Worm (Caenorhabditis elegans) whole organism, L1 larva: ENCODE results near the gene fbxa-95.

ENCODE experiments used
- F16B12.6 ChIP-seq: fragments of 150-350 bp; optimal IDR thresholded peaks from 2 replicates; lab custom pipeline; 2014; ENCODE audit warnings: missing biosample characterization, missing genetic modification characterization
- aly-2 ChIP-seq: fragments of 150-350 bp; optimal IDR thresholded peaks from 2 replicates; lab custom pipeline; 2014; ENCODE audit warnings: missing biosample characterization, missing genetic modification characterization
- ama-1 ChIP-seq: fragments of 150-350 bp; optimal IDR thresholded peaks from 2 replicates; lab custom pipeline; 2014
- blmp-1 ChIP-seq: fragments of 150-350 bp; optimal IDR thresholded peaks from 2 replicates; lab custom pipeline; 2014; ENCODE audit warnings: missing biosample characterization, missing genetic modification characterization
- ceh-82 ChIP-seq, 3 experiments: fragments of 150-350 bp in 1 of 3; sonication (generic microtip) in 2 of 3; optimal IDR thresholded peaks; 2 replicates each; lab custom pipeline; 2014 to 2017; ENCODE audit warnings: missing biosample characterization in 3 of 3, missing genetic modification characterization in 3 of 3
- ces-1 ChIP-seq: fragments of 150-350 bp; optimal IDR thresholded peaks from 2 replicates; lab custom pipeline; 2014; ENCODE audit warnings: missing biosample characterization, missing genetic modification reagents, missing genetic modification characterization
- dpl-1 ChIP-seq, 3 experiments: fragments of 150-350 bp in 2 of 3; sonication (generic microtip) in 1 of 3; optimal IDR thresholded peaks; 2 replicates each; lab custom pipeline; 2014 to 2017; ENCODE audit warnings: missing biosample characterization in 3 of 3, missing genetic modification characterization in 3 of 3, missing genetic modification reagents in 3 of 3
- efl-1 ChIP-seq, 4 experiments: fragments of 150-350 bp; optimal IDR thresholded peaks in 3 of 4; peaks in 1 of 4; 1 replicate in 1 of 4; 2 replicates in 3 of 4; lab custom pipeline; 2014; ENCODE audit warnings: missing biosample characterization in 2 of 4, missing genetic modification characterization in 2 of 4, missing genetic modification reagents in 2 of 4
- efl-3 ChIP-seq: fragments of 200-800 bp; sonication (Bioruptor generic); optimal IDR thresholded peaks from 2 replicates; lab custom pipeline; 2018; ENCODE audit warnings: mild to moderate bottlenecking, missing genetic modification characterization, missing compliant biosample characterization
- egl-13 ChIP-seq: sonication (generic microtip); optimal IDR thresholded peaks from 2 replicates; lab custom pipeline; 2016; ENCODE audit warnings: missing genotype, missing genetic modification reagents, missing genetic modification characterization, missing compliant biosample characterization
- elt-3 ChIP-seq, 6 experiments: fragments of 150-350 bp in 1 of 6; sonication (generic microtip); optimal IDR thresholded peaks; 2 replicates each; lab custom pipeline; 2017 to 2018; ENCODE audit warnings: missing biosample characterization in 6 of 6, missing genetic modification characterization in 6 of 6, inconsistent platforms in 1 of 6
- fkh-4 ChIP-seq: sonication (generic microtip); optimal IDR thresholded peaks from 2 replicates; lab custom pipeline; 2016; ENCODE audit warnings: missing compliant biosample characterization, missing genetic modification characterization, borderline replicate concordance
- fkh-8 ChIP-seq: sonication (generic microtip); optimal IDR thresholded peaks from 2 replicates; lab custom pipeline; 2016; ENCODE audit warnings: mild to moderate bottlenecking, missing genetic modification characterization, missing compliant biosample characterization
- fos-1 ChIP-seq: fragments of 150-350 bp; optimal IDR thresholded peaks from 2 replicates; lab custom pipeline; 2014; ENCODE audit warnings: missing biosample characterization, missing genetic modification characterization
- grh-1 ChIP-seq: fragments of 200-800 bp; sonication (Bioruptor generic); IDR thresholded peaks from 2 replicates; pipeline ENCODE4 v1.3.6; 2022; ENCODE audit warnings: missing genetic modification reagents, missing genetic modification characterization, missing compliant biosample characterization
- hpl-2 ChIP-seq: fragments of 150-350 bp; optimal IDR thresholded peaks from 2 replicates; lab custom pipeline; 2014; ENCODE audit warnings: missing biosample characterization, missing genetic modification reagents, missing genetic modification characterization
- irx-1 ChIP-seq: sonication (generic microtip); optimal IDR thresholded peaks from 2 replicates; lab custom pipeline; 2016; ENCODE audit warnings: missing genetic modification characterization, missing compliant biosample characterization
- lin-14 ChIP-seq: fragments of 200-800 bp; sonication (Bioruptor generic); optimal IDR thresholded peaks from 2 replicates; lab custom pipeline; 2018; ENCODE audit warnings: mild to moderate bottlenecking, missing genetic modification characterization, moderate library complexity, missing compliant biosample characterization
- lin-15B ChIP-seq: fragments of 150-350 bp; sonication (generic microtip); optimal IDR thresholded peaks from 3 replicates; lab custom pipeline; 2014; ENCODE audit warnings: missing biosample characterization, missing genetic modification characterization
- lin-35 ChIP-seq, 2 experiments: fragments of 150-350 bp; optimal IDR thresholded peaks; 2 replicates each; lab custom pipeline; 2014; ENCODE audit warnings: missing biosample characterization in 2 of 2, missing genetic modification characterization in 2 of 2, missing genetic modification reagents in 2 of 2
- lsy-2 ChIP-seq, 2 experiments: fragments of 150-350 bp; optimal IDR thresholded peaks; 2 replicates each; lab custom pipeline; 2014; ENCODE audit warnings: missing biosample characterization in 2 of 2, missing genetic modification characterization in 2 of 2
- mab-9 ChIP-seq: fragments of 200-800 bp; sonication (Bioruptor generic); IDR thresholded peaks from 2 replicates; pipeline ENCODE4 v1.3.6; 2022; ENCODE audit warnings: missing genetic modification reagents, missing genetic modification characterization, missing compliant biosample characterization
- mef-2 ChIP-seq: fragments of 150-350 bp; optimal IDR thresholded peaks from 2 replicates; lab custom pipeline; 2014; ENCODE audit warnings: missing biosample characterization, missing genetic modification characterization
- mep-1 ChIP-seq: fragments of 150-350 bp; optimal IDR thresholded peaks from 2 replicates; lab custom pipeline; 2014; ENCODE audit warnings: missing biosample characterization, missing genetic modification characterization
- nhr-12 ChIP-seq: sonication (generic microtip); optimal IDR thresholded peaks from 2 replicates; lab custom pipeline; 2017; ENCODE audit warnings: missing biosample characterization, missing genetic modification characterization
- nhr-20 ChIP-seq: sonication (generic microtip); optimal IDR thresholded peaks from 2 replicates; lab custom pipeline; 2016; ENCODE audit warnings: mild to moderate bottlenecking, missing genetic modification characterization, missing compliant biosample characterization
- nhr-237 ChIP-seq: fragments of 150-350 bp; optimal IDR thresholded peaks from 2 replicates; lab custom pipeline; 2014; ENCODE audit warnings: missing biosample characterization, missing genetic modification characterization
- nhr-28 ChIP-seq: fragments of 150-350 bp; optimal IDR thresholded peaks from 2 replicates; lab custom pipeline; 2014; ENCODE audit warnings: missing biosample characterization, missing genetic modification characterization
- nhr-47 ChIP-seq: sonication (generic microtip); optimal IDR thresholded peaks from 2 replicates; lab custom pipeline; 2016; ENCODE audit warnings: mild to moderate bottlenecking, missing genetic modification characterization, moderate library complexity, missing compliant biosample characterization
- nhr-71 ChIP-seq: sonication (generic microtip); optimal IDR thresholded peaks from 2 replicates; lab custom pipeline; 2016; ENCODE audit warnings: mild to moderate bottlenecking, missing genetic modification characterization, moderate library complexity, missing compliant biosample characterization
- nhr-76 ChIP-seq: sonication (generic microtip); optimal IDR thresholded peaks from 2 replicates; lab custom pipeline; 2017; ENCODE audit warnings: missing biosample characterization, missing genetic modification characterization
- nhr-77 ChIP-seq: fragments of 150-350 bp; optimal IDR thresholded peaks from 2 replicates; lab custom pipeline; 2014; ENCODE audit warnings: missing biosample characterization, missing genetic modification characterization
- nhr-84 ChIP-seq: sonication (generic microtip); optimal IDR thresholded peaks from 2 replicates; lab custom pipeline; 2017; ENCODE audit warnings: missing biosample characterization, missing genetic modification characterization
- nhr-85 ChIP-seq: sonication (generic microtip); peaks from one replicate; lab custom pipeline; 2016; ENCODE audit warnings: missing genetic modification characterization, inconsistent platforms, missing compliant biosample characterization
- nhr-90 ChIP-seq: sonication (generic microtip); optimal IDR thresholded peaks from 2 replicates; lab custom pipeline; 2016; ENCODE audit warnings: mild to moderate bottlenecking, missing genetic modification characterization, missing compliant biosample characterization; ENCODE audit not compliant: poor library complexity
- pag-3 ChIP-seq: sonication (generic microtip); optimal IDR thresholded peaks from 2 replicates; lab custom pipeline; 2017; ENCODE audit warnings: missing genetic modification characterization, mild to moderate bottlenecking, missing compliant biosample characterization, antibody characterized with exemption, borderline replicate concordance; ENCODE audit not compliant: insufficient read depth
- pqm-1 ChIP-seq: sonication (generic microtip); optimal IDR thresholded peaks from 3 replicates; lab custom pipeline; 2017; ENCODE audit warnings: missing biosample characterization, missing genetic modification characterization
- skn-1 ChIP-seq: fragments of 150-350 bp; optimal IDR thresholded peaks from 2 replicates; lab custom pipeline; 2014; ENCODE audit warnings: missing biosample characterization, missing genetic modification characterization
- snpc-4 ChIP-seq: fragments of 150-350 bp; optimal IDR thresholded peaks from 2 replicates; lab custom pipeline; 2014; ENCODE audit warnings: missing biosample characterization, missing genetic modification characterization
- snu-23 ChIP-seq: sonication (generic microtip); optimal IDR thresholded peaks from 2 replicates; lab custom pipeline; 2016; ENCODE audit warnings: missing genetic modification characterization, missing compliant biosample characterization
- sptf-1 ChIP-seq: fragments of 150-350 bp; optimal IDR thresholded peaks from 2 replicates; lab custom pipeline; 2014; ENCODE audit warnings: missing biosample characterization, missing genetic modification characterization
- sup-37 ChIP-seq: fragments of 200-800 bp; sonication (Bioruptor generic); optimal IDR thresholded peaks from 2 replicates; lab custom pipeline; 2018; ENCODE audit warnings: mild to moderate bottlenecking, missing genetic modification characterization, missing compliant biosample characterization
- unc-30 ChIP-seq: sonication (generic microtip); optimal IDR thresholded peaks from 2 replicates; lab custom pipeline; 2017; ENCODE audit warnings: missing biosample characterization, missing genetic modification characterization
- unc-62 ChIP-seq: fragments of 150-350 bp; optimal IDR thresholded peaks from 2 replicates; lab custom pipeline; 2014; ENCODE audit warnings: missing biosample characterization, missing genetic modification reagents, missing genetic modification characterization
- unc-86 ChIP-seq: sonication (generic microtip); optimal IDR thresholded peaks from 2 replicates; lab custom pipeline; 2016; ENCODE audit warnings: missing genetic modification characterization, missing compliant biosample characterization
- unc-98 ChIP-seq: fragments of 200-800 bp; sonication (Bioruptor generic); IDR thresholded peaks from 2 replicates; pipeline ENCODE4 v1.3.6; 2022; ENCODE audit warnings: missing genetic modification characterization, missing compliant biosample characterization
- vab-15 ChIP-seq: sonication (generic microtip); optimal IDR thresholded peaks from 2 replicates; lab custom pipeline; 2017; ENCODE audit warnings: missing genotype, mild to moderate bottlenecking, missing genetic modification characterization, missing compliant biosample characterization
- zip-4 ChIP-seq: fragments of 200-800 bp; sonication (Bioruptor generic); optimal IDR thresholded peaks from 2 replicates; lab custom pipeline; 2018; ENCODE audit warnings: mild to moderate bottlenecking, missing genetic modification characterization, moderate library complexity, missing compliant biosample characterization
- ztf-4 ChIP-seq: fragments of 150-350 bp; optimal IDR thresholded peaks from 2 replicates; lab custom pipeline; 2014; ENCODE audit warnings: missing biosample characterization, missing genetic modification characterization

fbxa-95 gene

DNA sequence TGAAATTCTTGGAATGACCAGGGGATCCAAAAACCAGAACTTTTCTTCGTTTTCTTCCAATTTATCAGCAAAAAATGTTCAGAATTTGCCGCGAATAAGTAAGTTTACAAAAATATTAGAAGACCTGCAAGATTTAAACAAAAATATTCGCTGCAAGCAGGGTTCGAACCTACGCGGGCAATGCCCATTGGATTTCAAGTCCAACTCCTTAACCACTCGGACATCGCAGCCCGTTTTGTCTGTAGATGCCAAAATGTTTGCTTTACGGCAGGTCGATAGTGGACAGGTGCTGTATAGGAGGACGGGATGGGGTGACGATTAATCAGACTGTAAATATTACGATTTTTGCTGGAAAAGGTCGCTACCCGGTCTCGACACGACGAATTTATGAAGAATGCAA, 23.5 kb upstream of the fbxa-95 start:
- TF ChIP-seq nhr-90 (tag; lab: Kevin White, UChicago) (peak; percentile 15), lin-35 (GFP tag; optimal IDR thresholded peaks at IDR 0.05; lab: Kevin White, UChicago) (peak in 1 of 2 experiments; percentile 17), fos-1 (tag; lab: Kevin White, UChicago) (no peak), efl-1 (optimal IDR thresholded peaks at IDR 0.05; lab: Kevin White, UChicago) (no peak), efl-1 (GFP tag; optimal IDR thresholded peaks at IDR 0.05 in 1 of 2; lab: Kevin White, UChicago) (peak in 1 of 2 experiments; percentile 88)

DNA sequence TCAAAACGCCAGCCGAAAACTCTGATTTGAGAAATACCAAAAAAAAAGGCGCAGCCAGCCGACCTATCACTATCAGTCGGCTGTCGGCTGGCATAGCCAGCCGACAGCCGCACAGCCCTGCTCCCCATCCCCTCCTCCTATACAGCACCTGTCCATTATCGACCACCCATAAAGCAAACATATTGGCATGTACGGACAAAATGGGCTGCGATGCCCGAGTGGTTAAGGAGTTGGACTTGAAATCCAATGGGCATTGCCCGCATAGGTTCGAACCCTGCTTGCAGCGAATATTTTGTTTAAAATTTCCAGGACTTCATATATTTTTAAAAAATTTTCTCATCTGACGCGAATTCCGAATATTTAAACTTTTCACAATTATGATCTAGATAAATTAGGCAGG, 20.9 kb upstream of the fbxa-95 start:
- TF ChIP-seq fkh-8 (tag; lab: Kevin White, UChicago), result no peak
- no peak for TF ChIP-seq nhr-28
- TF ChIP-seq, all 84 proteins: peak for 0

DNA sequence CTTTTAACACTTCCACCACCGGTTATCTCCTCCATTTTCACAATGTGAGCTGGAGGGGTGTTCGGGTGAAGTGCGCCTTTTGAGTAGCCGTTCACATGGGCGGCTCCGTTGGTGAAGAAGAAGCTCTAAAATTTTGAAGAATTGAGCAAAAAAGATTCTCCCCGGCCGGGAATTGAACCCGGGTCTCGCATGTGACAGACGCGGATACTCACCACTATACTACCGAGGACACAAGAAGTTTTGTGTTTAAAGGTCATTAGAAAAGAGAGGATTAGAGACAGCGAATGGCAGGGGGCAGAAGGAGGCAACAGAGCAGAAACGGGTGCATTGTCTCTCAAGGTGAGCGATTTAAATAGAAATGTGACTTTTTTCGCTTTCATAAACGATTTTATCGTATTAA, 19.6 kb upstream of the fbxa-95 start:
- TF ChIP-seq ceh-82 (tag; optimal IDR thresholded peaks at IDR 0.05; lab: Kevin White, UChicago), result peak in 2 of 3 experiments; percentile 13 to 74
- TF ChIP-seq snpc-4, result peak; percentile 7
- TF ChIP-seq hpl-2 (GFP tag; lab: Kevin White, UChicago), result no peak
- TF ChIP-seq grh-1 (GFP tag; lab: Robert Waterston, UW), result no peak
- peak; percentile 8 for TF ChIP-seq irx-1 (tag; lab: Kevin White, UChicago)
- no peak for TF ChIP-seq pqm-1 (tag; lab: Kevin White, UChicago)
- peak; percentile 44 for TF ChIP-seq nhr-20 (tag; lab: Kevin White, UChicago)
- TF ChIP-seq mef-2 (tag; lab: Kevin White, UChicago), result no peak
- TF ChIP-seq ztf-4 (tag; lab: Kevin White, UChicago), result no peak
- no peak for TF ChIP-seq nhr-84 (tag; lab: Kevin White, UChicago)
- TF ChIP-seq ama-1 (lab: Kevin White, UChicago), result no peak
- no peak for TF ChIP-seq fos-1 (tag; lab: Kevin White, UChicago)
- TF ChIP-seq sup-37 (GFP tag; lab: Kevin White, UChicago), result no peak
- TF ChIP-seq dpl-1 (GFP tag; optimal IDR thresholded peaks at IDR 0.05; lab: Kevin White, UChicago), result peak in 2 of 3 experiments; percentile 5 to 37
- TF ChIP-seq aly-2 (tag; lab: Kevin White, UChicago), result no peak
- TF ChIP-seq lin-15B (tag; lab: Kevin White, UChicago), result no peak
- TF ChIP-seq vab-15, result no peak
- TF ChIP-seq nhr-76 (tag; lab: Kevin White, UChicago), result no peak
- TF ChIP-seq unc-98 (GFP tag; lab: Robert Waterston, UW), result peak; percentile 33; the same call in 1 of the 2 replicates
- TF ChIP-seq unc-62 (GFP tag; lab: Kevin White, UChicago), result no peak
- peak; percentile 33 to 53 for TF ChIP-seq efl-1 (optimal IDR thresholded peaks at IDR 0.05; lab: Kevin White, UChicago)
- TF ChIP-seq efl-1 (GFP tag; optimal IDR thresholded peaks at IDR 0.05 in 1 of 2; lab: Kevin White, UChicago), result peak; percentile 46 to 94
- TF ChIP-seq F16B12.6 (tag; lab: Kevin White, UChicago), result no peak
- no peak for TF ChIP-seq blmp-1 (tag; lab: Kevin White, UChicago)
- TF ChIP-seq elt-3 (tag; optimal IDR thresholded peaks at IDR 0.05; lab: Kevin White, UChicago), result peak in 1 of 6 experiments; percentile 30
- TF ChIP-seq nhr-77 (tag; lab: Kevin White, UChicago), result peak; percentile 3
- peak; percentile 16 to 57 for TF ChIP-seq lsy-2 (tag; optimal IDR thresholded peaks at IDR 0.05; lab: Kevin White, UChicago)
- peak; percentile 19 for TF ChIP-seq unc-86
- peak; percentile 56 for TF ChIP-seq nhr-71 (tag; lab: Kevin White, UChicago)
- TF ChIP-seq ces-1 (GFP tag; lab: Kevin White, UChicago), result no peak
- TF ChIP-seq mep-1 (tag; lab: Kevin White, UChicago), result peak; percentile 28
- TF ChIP-seq efl-3, result no peak
- TF ChIP-seq zip-4 (GFP tag; lab: Kevin White, UChicago), result no peak
- no peak for TF ChIP-seq egl-13 (tag; lab: Kevin White, UChicago)
- TF ChIP-seq pag-3, result no peak
- TF ChIP-seq mab-9, result no peak
- no peak for TF ChIP-seq sptf-1 (tag; lab: Kevin White, UChicago)
- no peak for TF ChIP-seq nhr-85 (tag; lab: Kevin White, UChicago)
- TF ChIP-seq nhr-237 (tag; lab: Kevin White, UChicago), result no peak
- TF ChIP-seq lin-14 (GFP tag; lab: Kevin White, UChicago), result peak; percentile 40
- peak; percentile 62 for TF ChIP-seq nhr-47 (tag; lab: Kevin White, UChicago)
- no peak for TF ChIP-seq nhr-12
- peak; percentile 67 for TF ChIP-seq snu-23 (GFP tag; lab: Kevin White, UChicago)
- no peak for TF ChIP-seq fkh-4
- TF ChIP-seq skn-1 (tag; lab: Kevin White, UChicago), result peak; percentile 46
- TF ChIP-seq unc-30 (tag; lab: Kevin White, UChicago), result no peak
